Fruit fly (Drosophila melanogaster) whole organism, prepupa: ENCODE data around the gene CG33253.

Experiments used
- Blimp-1 ChIP-seq: fragments of 200-800 bp; sonication (Bioruptor generic); optimal IDR thresholded peaks from 3 replicates; lab custom pipeline; 2017; ENCODE audit warnings: missing biosample characterization, missing genetic modification characterization, mild to moderate bottlenecking, moderate library complexity, missing genetic modification reagents
- CG10669 ChIP-seq: fragments of 200-800 bp; sonication (Bioruptor generic); optimal IDR thresholded peaks from 3 replicates; lab custom pipeline; 2018; ENCODE audit warnings: missing biosample characterization, mild to moderate bottlenecking, missing genetic modification characterization, moderate library complexity
- CG11294 ChIP-seq: fragments of 200-800 bp; sonication (Bioruptor generic); IDR thresholded peaks from 2 replicates; pipeline ENCODE4 v1.3.6; 2022; ENCODE audit warnings: missing biosample characterization, missing genetic modification characterization
- CG11902 ChIP-seq: fragments of 200-800 bp; sonication (Bioruptor generic); optimal IDR thresholded peaks from 3 replicates; lab custom pipeline; 2016; ENCODE audit warnings: missing biosample characterization, missing genetic modification characterization
- CG15336 ChIP-seq: fragments of 200-800 bp; sonication (Bioruptor generic); IDR thresholded peaks from 2 replicates; pipeline ENCODE4 v1.3.6; 2022; ENCODE audit warnings: missing biosample characterization, missing genetic modification characterization
- CG1621 ChIP-seq: fragments of 200-800 bp; sonication (Bioruptor generic); optimal IDR thresholded peaks from 3 replicates; lab custom pipeline; 2018; ENCODE audit warnings: missing biosample characterization, mild to moderate bottlenecking, missing genetic modification characterization
- CG16779 ChIP-seq: fragments of 200-800 bp; sonication (Bioruptor generic); optimal IDR thresholded peaks from 3 replicates; lab custom pipeline; 2017; ENCODE audit warnings: missing biosample characterization, mild to moderate bottlenecking, missing genetic modification characterization
- CG31627 ChIP-seq: fragments of 200-800 bp; sonication (Bioruptor generic); optimal IDR thresholded peaks from 3 replicates; lab custom pipeline; 2016; ENCODE audit warnings: missing biosample characterization, missing genetic modification characterization
- CG32006 ChIP-seq: fragments of 200-800 bp; sonication (Bioruptor generic); optimal IDR thresholded peaks from 3 replicates; lab custom pipeline; 2017; ENCODE audit warnings: missing biosample characterization, mild to moderate bottlenecking, missing genetic modification characterization
- CG3919 ChIP-seq: fragments of 200-800 bp; sonication (Bioruptor generic); optimal IDR thresholded peaks from 3 replicates; lab custom pipeline; 2016; ENCODE audit warnings: missing biosample characterization, missing genetic modification characterization
- CG4318 ChIP-seq: fragments of 200-800 bp; sonication (Bioruptor generic); optimal IDR thresholded peaks from 3 replicates; lab custom pipeline; 2017; ENCODE audit warnings: missing biosample characterization, mild to moderate bottlenecking, missing genetic modification characterization
- CG6163 ChIP-seq: fragments of 200-800 bp; sonication (Bioruptor generic); IDR thresholded peaks from 3 replicates; pipeline ENCODE4 v1.3.6; 2022; ENCODE audit warnings: missing biosample characterization, missing genetic modification characterization
- CG6276 ChIP-seq: fragments of 200-800 bp; sonication (Bioruptor generic); optimal IDR thresholded peaks from 2 replicates; lab custom pipeline; 2017; ENCODE audit warnings: missing biosample characterization, mild to moderate bottlenecking, missing genetic modification characterization
- CG6792 ChIP-seq: fragments of 200-800 bp; sonication (Bioruptor generic); optimal IDR thresholded peaks from 3 replicates; lab custom pipeline; 2016; ENCODE audit warnings: missing biosample characterization, missing genetic modification characterization
- CG6808 ChIP-seq: fragments of 200-800 bp; sonication (Bioruptor generic); optimal IDR thresholded peaks from 3 replicates; lab custom pipeline; 2017; ENCODE audit warnings: missing biosample characterization, missing genetic modification characterization, mild to moderate bottlenecking, moderate library complexity, missing genetic modification reagents
- CG6854 ChIP-seq: fragments of 200-800 bp; sonication (Bioruptor generic); optimal IDR thresholded peaks from 2 replicates; lab custom pipeline; 2017; ENCODE audit warnings: missing biosample characterization, mild to moderate bottlenecking, missing genetic modification characterization
- CG7368 ChIP-seq: fragments of 200-800 bp; sonication (Bioruptor generic); optimal IDR thresholded peaks from 3 replicates; lab custom pipeline; 2016; ENCODE audit warnings: missing biosample characterization, missing genetic modification characterization
- CG8119 ChIP-seq: fragments of 200-800 bp; sonication (Bioruptor generic); IDR thresholded peaks from 3 replicates; pipeline ENCODE4 v1.3.6; 2022; ENCODE audit warnings: missing biosample characterization, missing genetic modification characterization
- CG8319 ChIP-seq: fragments of 200-800 bp; sonication (Bioruptor generic); optimal IDR thresholded peaks from 3 replicates; lab custom pipeline; 2016; ENCODE audit warnings: missing biosample characterization, missing genetic modification characterization
- CG8632 ChIP-seq: fragments of 200-800 bp; sonication (Bioruptor generic); optimal IDR thresholded peaks from 3 replicates; lab custom pipeline; 2016; ENCODE audit warnings: missing biosample characterization, missing genetic modification characterization
- CG9139 ChIP-seq: fragments of 200-800 bp; sonication (Bioruptor generic); optimal IDR thresholded peaks from 3 replicates; lab custom pipeline; 2017; ENCODE audit warnings: missing biosample characterization, mild to moderate bottlenecking, missing genetic modification characterization
- Eip78C ChIP-seq: fragments of 200-800 bp; sonication (Bioruptor generic); peaks from one replicate; lab custom pipeline; 2016; ENCODE audit warnings: missing biosample characterization, missing genetic modification characterization
- Eip93F ChIP-seq: fragments of 200-800 bp; sonication (Bioruptor generic); optimal IDR thresholded peaks from 2 replicates; lab custom pipeline; 2016; ENCODE audit warnings: missing biosample characterization, mild to moderate bottlenecking, missing genetic modification characterization
- Ets96B ChIP-seq: fragments of 200-800 bp; optimal IDR thresholded peaks from 2 replicates; lab custom pipeline; 2019; ENCODE audit warnings: missing biosample characterization, mild to moderate bottlenecking, missing genetic modification characterization, moderate library complexity
- Gug ChIP-seq: fragments of 200-800 bp; sonication (Bioruptor generic); IDR thresholded peaks from 2 replicates; pipeline ENCODE4 v1.3.6; 2022; ENCODE audit warnings: missing biosample characterization, missing genetic modification characterization
- Hr38 ChIP-seq: sonication (Bioruptor generic); optimal IDR thresholded peaks from 2 replicates; lab custom pipeline; 2016; ENCODE audit warnings: missing biosample characterization, missing genetic modification characterization
- Hr39 ChIP-seq: fragments of 200-800 bp; sonication (Bioruptor generic); optimal IDR thresholded peaks from 2 replicates; lab custom pipeline; 2016; ENCODE audit warnings: missing biosample characterization, missing genetic modification characterization
- Hr4 ChIP-seq: fragments of 200-800 bp; sonication (Bioruptor generic); optimal IDR thresholded peaks from 3 replicates; lab custom pipeline; 2016; ENCODE audit warnings: missing biosample characterization, missing genetic modification characterization
- Met ChIP-seq: fragments of 200-800 bp; sonication (Bioruptor generic); optimal IDR thresholded peaks from 3 replicates; lab custom pipeline; 2016; ENCODE audit warnings: missing biosample characterization, missing genetic modification characterization
- Sox102F ChIP-seq: fragments of 200-800 bp; sonication (Bioruptor generic); optimal IDR thresholded peaks from 2 replicates; lab custom pipeline; 2016; ENCODE audit warnings: missing biosample characterization, mild to moderate bottlenecking, missing genetic modification characterization
- Sox14 ChIP-seq: fragments of 200-800 bp; sonication (Bioruptor generic); optimal IDR thresholded peaks from 3 replicates; lab custom pipeline; 2016; ENCODE audit warnings: missing biosample characterization, missing genetic modification characterization
- Sox15 ChIP-seq: fragments of 200-800 bp; sonication (Bioruptor generic); optimal IDR thresholded peaks from 3 replicates; lab custom pipeline; 2016; ENCODE audit warnings: missing biosample characterization, missing genetic modification characterization
- acj6 ChIP-seq: fragments of 200-800 bp; sonication (Bioruptor generic); optimal IDR thresholded peaks from 3 replicates; lab custom pipeline; 2016; ENCODE audit warnings: missing biosample characterization, missing genetic modification characterization
- cyc ChIP-seq: fragments of 200-800 bp; sonication (Bioruptor generic); optimal IDR thresholded peaks from 3 replicates; lab custom pipeline; 2016; ENCODE audit warnings: missing biosample characterization, missing genetic modification characterization
- eg ChIP-seq: fragments of 200-800 bp; sonication (Bioruptor generic); IDR thresholded peaks from 3 replicates; pipeline ENCODE4 v1.3.6; 2022; ENCODE audit warnings: missing biosample characterization, missing genetic modification characterization
- esn ChIP-seq: fragments of 200-800 bp; sonication (Bioruptor generic); optimal IDR thresholded peaks from 2 replicates; lab custom pipeline; 2016; ENCODE audit warnings: missing biosample characterization, mild to moderate bottlenecking, missing genetic modification characterization, moderate library complexity
- fd59A ChIP-seq: fragments of 200-800 bp; sonication (Bioruptor generic); optimal IDR thresholded peaks from 2 replicates; lab custom pipeline; 2017; ENCODE audit warnings: missing biosample characterization, mild to moderate bottlenecking, missing genetic modification characterization, missing genetic modification reagents
- fd85E ChIP-seq: fragments of 200-800 bp; sonication (Bioruptor generic); optimal IDR thresholded peaks from 3 replicates; lab custom pipeline; 2016; ENCODE audit warnings: missing biosample characterization, missing genetic modification characterization
- fkh ChIP-seq: fragments of 200-800 bp; sonication (Bioruptor generic); optimal IDR thresholded peaks from 3 replicates; lab custom pipeline; 2017; ENCODE audit warnings: missing biosample characterization, mild to moderate bottlenecking, missing genetic modification characterization, moderate library complexity
- lz ChIP-seq: fragments of 200-800 bp; sonication (Bioruptor generic); optimal IDR thresholded peaks from 3 replicates; lab custom pipeline; 2016; ENCODE audit warnings: missing biosample characterization, missing genetic modification characterization
- net ChIP-seq: fragments of 200-800 bp; sonication (Bioruptor generic); optimal IDR thresholded peaks from 3 replicates; lab custom pipeline; 2016; ENCODE audit warnings: missing biosample characterization, missing genetic modification characterization
- pdm3 ChIP-seq: fragments of 200-800 bp; sonication (Bioruptor generic); optimal IDR thresholded peaks from 3 replicates; lab custom pipeline; 2016; ENCODE audit warnings: missing biosample characterization, missing genetic modification characterization
- spab ChIP-seq: fragments of 200-800 bp; sonication (Bioruptor generic); optimal IDR thresholded peaks from 2 replicates; lab custom pipeline; 2017; ENCODE audit warnings: missing biosample characterization, mild to moderate bottlenecking, missing genetic modification characterization, missing genetic modification reagents
- ss ChIP-seq, 2 experiments: fragments of 200-800 bp; sonication (Bioruptor generic); optimal IDR thresholded peaks; 2 replicates in 1 of 2; 3 replicates in 1 of 2; lab custom pipeline; 2017 to 2018; ENCODE audit warnings: mild to moderate bottlenecking in 2 of 2, missing biosample characterization in 2 of 2, missing genetic modification characterization in 2 of 2, moderate library complexity in 1 of 2
- svp ChIP-seq: fragments of 200-800 bp; sonication (Bioruptor generic); peaks from one replicate; lab custom pipeline; 2016; ENCODE audit warnings: missing biosample characterization, missing genetic modification characterization
- topi ChIP-seq: fragments of 200-800 bp; sonication (Bioruptor generic); optimal IDR thresholded peaks from 3 replicates; lab custom pipeline; 2016; ENCODE audit warnings: missing biosample characterization, missing genetic modification characterization
- vri ChIP-seq: fragments of 200-800 bp; sonication (Bioruptor generic); optimal IDR thresholded peaks from 3 replicates; lab custom pipeline; 2016; ENCODE audit warnings: missing biosample characterization, mild to moderate bottlenecking, missing genetic modification characterization

The CG33253 gene

dm6 chrX:19152570-19153287 is 30.5 kb upstream of the CG33253 start (continued):
- TF ChIP-seq Gug (GFP tag; lab: Robert Waterston, UW) = peak; percentile 50
- TF ChIP-seq acj6 (GFP tag; lab: Kevin White, UChicago) = peak; percentile 79
- peak; percentile 44 for TF ChIP-seq Ets96B (tag; lab: Kevin White, UChicago)
- TF ChIP-seq Met = peak; percentile 83
- TF ChIP-seq CG6808 = peak; percentile 53
- TF ChIP-seq ss (GFP tag; optimal IDR thresholded peaks at IDR 0.05; lab: Kevin White, UChicago) = peak in 1 of 2 experiments; percentile 49
- peak; percentile 76 for TF ChIP-seq CG6792 (GFP tag; lab: Kevin White, UChicago)
- peak; percentile 48 for TF ChIP-seq spab (GFP tag; lab: Kevin White, UChicago)
- peak; percentile 60; the same call in 2 of the 3 replicates for TF ChIP-seq eg
- TF ChIP-seq Hr38 (GFP tag; lab: Kevin White, UChicago) = no peak
- TF ChIP-seq svp (GFP tag; lab: Kevin White, UChicago) = peak; percentile 98
- peak; percentile 79 for TF ChIP-seq lz (GFP tag; lab: Kevin White, UChicago)
- TF ChIP-seq CG8632 (GFP tag; lab: Kevin White, UChicago) = peak; percentile 72
- TF ChIP-seq fd59A = peak; percentile 29
- peak; percentile 89 for TF ChIP-seq Eip78C (GFP tag; lab: Kevin White, UChicago)
- peak; percentile 62 for TF ChIP-seq Hr39 (GFP tag; lab: Kevin White, UChicago)
- TF ChIP-seq vri (GFP tag; lab: Kevin White, UChicago) = peak; percentile 37
- no peak for TF ChIP-seq CG9139
- peak; percentile 55; the same call in 2 of the 3 replicates for TF ChIP-seq CG6163 (GFP tag; lab: Robert Waterston, UW)
- TF ChIP-seq Eip93F (GFP tag; lab: Kevin White, UChicago) = peak; percentile 37
- TF ChIP-seq CG11294 = 0 out of 2 replicates have a peak, but pooled peaks have one; percentile 47
- peak; percentile 72 for TF ChIP-seq Sox15
- TF ChIP-seq CG8319 = peak; percentile 71
- TF ChIP-seq CG11902 = peak; percentile 47
- peak; percentile 39 for TF ChIP-seq CG1621 (tag; lab: Kevin White, UChicago)
- TF ChIP-seq CG32006 (GFP tag; lab: Kevin White, UChicago) = peak; percentile 85
- TF ChIP-seq Blimp-1 (GFP tag; lab: Kevin White, UChicago) = peak; percentile 16
- peak; percentile 84 for TF ChIP-seq esn (GFP tag; lab: Kevin White, UChicago)
- peak; percentile 65 for TF ChIP-seq CG4318 (GFP tag; lab: Kevin White, UChicago)
- no peak for TF ChIP-seq fd85E
- TF ChIP-seq CG3919 (GFP tag; lab: Kevin White, UChicago) = peak; percentile 69
- TF ChIP-seq CG31627 = peak; percentile 77
- TF ChIP-seq pdm3 (GFP tag; lab: Kevin White, UChicago) = peak; percentile 79

dm6 chrX:19153288-19154130 is 29.7 kb upstream of the CG33253 start:
- TF ChIP-seq CG6276 (GFP tag; lab: Kevin White, UChicago) (peak; percentile 41), vri (GFP tag; lab: Kevin White, UChicago) (peak; percentile 43), CG9139 (peak; percentile 16), CG32006 (GFP tag; lab: Kevin White, UChicago) (no peak), CG8119 (peak; percentile 48; the same call in 2 of the 3 replicates), CG6854 (GFP tag; lab: Kevin White, UChicago) (peak; percentile 49), cyc (GFP tag; lab: Kevin White, UChicago) (no peak), net (GFP tag; lab: Kevin White, UChicago) (no peak), Blimp-1 (GFP tag; lab: Kevin White, UChicago) (peak; percentile 26), Sox14 (GFP tag; lab: Kevin White, UChicago) (peak; percentile 9), CG16779 (tag; lab: Kevin White, UChicago) (peak; percentile 52), CG10669 (GFP tag; lab: Kevin White, UChicago) (no peak), CG15336 (GFP tag; lab: Robert Waterston, UW) (peak; percentile 53; the same call in 1 of the 2 replicates), topi (no peak), eg (0 out of 3 replicates have a peak, but pooled peaks have one; percentile 5), fd59A (no peak), Hr4 (GFP tag; lab: Kevin White, UChicago) (no peak), svp (GFP tag; lab: Kevin White, UChicago) (peak; percentile 94), Sox102F (GFP tag; lab: Kevin White, UChicago) (peak; percentile 50), CG7368 (GFP tag; lab: Kevin White, UChicago) (peak; percentile 20), fkh (GFP tag; lab: Kevin White, UChicago) (peak; percentile 54), CG3919 (GFP tag; lab: Kevin White, UChicago) (peak; percentile 2), Gug (GFP tag; lab: Robert Waterston, UW) (peak; percentile 47; the same call in 1 of the 2 replicates), Eip93F (GFP tag; lab: Kevin White, UChicago) (no peak)
